Worm (Caenorhabditis elegans): ENCODE data around the gene nos-1.

ce11 chrII:10953065-10953464, at the start of gene nos-1:
- TF ChIP-seq tab-1 (GFP tag; IDR thresholded peaks at IDR 0.05) (no peak), med-1 (GFP tag; optimal IDR thresholded peaks at IDR 0.05; ENCODE audit: insufficient read depth) (no peak), T22C8.4 (GFP tag; IDR thresholded peaks at IDR 0.05) (no peak)
